Fruit fly (Drosophila melanogaster) ovary, adult (tissue): ENCODE data around the gene bsh.
A peak's percentile ranks its signal among the peaks of the same experiment; 100 is the strongest.

ENCODE experiments used
- CG17801 ChIP-seq: fragments of 200-800 bp; optimal IDR thresholded peaks from 2 replicates; lab custom pipeline; 2019; ENCODE audit warnings: missing biosample characterization, mild to moderate bottlenecking, missing genetic modification characterization, moderate library complexity; ENCODE audit not compliant: partially characterized antibody

Gene bsh

dm6 chr2L:19768967-19769366 is at the start of gene bsh:
Gene bsh (minus strand): TSS chr2L:19769067.
- no peak for TF ChIP-seq CG17801

dm6 chr2L:19817147-19817546 is 48.3 kb upstream of the bsh start:
- TF ChIP-seq CG17801: no peak

dm6 chr2L:19814432-19814831 is 45.6 kb upstream of the bsh start, which contains the start of gene CG13962:
Gene CG13962 (minus strand): TSS chr2L:19814532.
- no peak for TF ChIP-seq CG17801

DNA sequence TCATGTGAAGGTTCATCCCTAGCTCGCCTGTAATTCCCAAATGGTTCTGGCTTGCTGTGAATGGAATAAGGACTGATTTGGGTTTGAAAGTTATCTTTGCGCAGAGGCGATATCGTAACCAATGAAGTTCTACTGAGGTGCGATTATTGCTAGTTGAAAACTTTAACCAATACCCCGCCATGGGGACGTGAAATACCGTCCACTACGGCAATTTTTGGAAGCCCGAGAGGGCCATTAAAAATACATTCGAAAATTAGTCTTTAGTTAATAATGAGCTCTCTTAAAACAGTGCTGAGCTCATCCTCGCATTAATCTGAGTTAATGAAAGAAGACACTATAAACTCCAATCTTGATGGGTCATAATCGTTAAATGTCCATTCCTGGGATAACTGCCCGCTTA is 41.8 kb upstream of the bsh start:
- TF ChIP-seq CG17801: no peak

dm6 chr2L:19809515-19810049 is 40.7 kb upstream of the bsh start:
- no peak for TF ChIP-seq CG17801

DNA sequence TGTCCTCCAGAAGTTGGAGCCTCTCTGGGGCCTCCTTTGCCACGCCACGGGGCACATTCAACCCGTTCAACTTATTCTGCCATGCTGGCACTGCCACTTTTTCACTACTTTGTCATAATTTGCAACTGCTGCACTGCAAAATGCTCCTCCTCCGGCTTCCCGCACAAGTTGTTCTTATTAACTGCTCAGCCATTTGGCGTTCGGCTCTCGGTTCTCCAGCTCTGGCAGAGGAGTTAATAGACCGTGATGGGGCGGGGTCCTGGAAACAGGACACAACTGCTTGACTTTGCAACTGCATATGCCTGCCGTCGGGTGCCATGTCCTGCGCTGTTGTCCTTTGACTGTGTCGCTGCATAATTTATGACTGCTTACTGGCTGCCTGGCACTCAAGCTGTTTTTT is 36.1 kb upstream of the bsh start:
- TF ChIP-seq CG17801: no peak

dm6 chr2L:19801951-19802612 is 33.2 kb upstream of the bsh start:
- TF ChIP-seq CG17801: no peak

DNA sequence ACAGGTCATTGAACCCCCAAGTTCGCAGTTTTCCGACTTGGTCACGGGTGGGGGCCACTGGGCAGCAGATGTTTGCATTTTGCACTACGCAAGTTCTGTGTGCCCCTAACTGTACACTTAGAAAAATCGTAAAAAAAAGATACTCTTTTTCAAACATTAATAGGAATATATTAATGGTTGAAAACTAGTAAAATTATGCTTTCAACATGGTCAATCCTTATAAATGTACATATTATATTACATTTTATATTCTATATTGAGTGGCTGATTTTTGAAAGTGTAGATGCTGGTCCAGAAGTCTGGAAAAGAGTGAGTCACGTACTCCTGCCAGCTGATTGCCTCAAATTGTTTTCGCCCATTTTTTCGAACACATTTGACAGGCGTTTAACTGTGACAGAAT is 31.8 kb upstream of the bsh start:
- no peak for TF ChIP-seq CG17801

DNA sequence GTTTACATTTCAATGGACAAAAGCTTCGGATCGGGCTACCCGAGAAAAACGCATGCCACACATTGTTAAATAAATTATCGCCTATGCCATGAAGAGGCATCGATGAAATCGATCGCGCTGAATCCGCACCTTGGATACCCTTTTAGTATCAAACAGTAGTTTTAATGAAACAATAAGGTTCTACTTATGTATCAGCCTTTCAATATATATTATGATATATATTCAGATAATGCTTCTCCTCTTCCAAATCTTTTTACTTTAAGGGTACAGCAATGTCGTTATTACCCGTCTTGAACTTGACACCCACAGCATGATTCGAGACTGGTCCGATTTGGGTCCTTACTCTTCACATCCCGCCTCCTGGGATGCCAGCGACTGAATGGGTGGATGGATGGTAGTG is 31.1 kb upstream of the bsh start:
- TF ChIP-seq CG17801: no peak

DNA sequence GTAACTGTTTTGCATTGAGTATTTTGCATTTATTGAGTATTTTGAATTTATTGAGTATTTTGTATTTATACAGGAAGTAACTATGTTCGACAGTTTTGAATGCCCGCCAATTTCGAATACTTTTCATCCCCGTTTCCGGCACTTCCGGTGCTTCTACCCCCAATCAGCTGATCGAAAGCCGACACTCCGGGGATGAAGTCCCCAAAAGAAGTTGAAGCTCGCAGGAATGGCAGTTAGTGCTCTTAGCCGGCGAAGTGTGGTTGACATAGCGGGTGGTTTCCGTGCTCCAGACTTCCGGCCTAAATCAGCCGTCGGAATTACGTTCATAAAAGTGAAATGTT is 27.2 kb upstream of the bsh start, which contains the start of gene sick:
sick (plus strand) TSS at position 255 of the 341 bp plus-strand sequence.
- no peak for TF ChIP-seq CG17801

DNA sequence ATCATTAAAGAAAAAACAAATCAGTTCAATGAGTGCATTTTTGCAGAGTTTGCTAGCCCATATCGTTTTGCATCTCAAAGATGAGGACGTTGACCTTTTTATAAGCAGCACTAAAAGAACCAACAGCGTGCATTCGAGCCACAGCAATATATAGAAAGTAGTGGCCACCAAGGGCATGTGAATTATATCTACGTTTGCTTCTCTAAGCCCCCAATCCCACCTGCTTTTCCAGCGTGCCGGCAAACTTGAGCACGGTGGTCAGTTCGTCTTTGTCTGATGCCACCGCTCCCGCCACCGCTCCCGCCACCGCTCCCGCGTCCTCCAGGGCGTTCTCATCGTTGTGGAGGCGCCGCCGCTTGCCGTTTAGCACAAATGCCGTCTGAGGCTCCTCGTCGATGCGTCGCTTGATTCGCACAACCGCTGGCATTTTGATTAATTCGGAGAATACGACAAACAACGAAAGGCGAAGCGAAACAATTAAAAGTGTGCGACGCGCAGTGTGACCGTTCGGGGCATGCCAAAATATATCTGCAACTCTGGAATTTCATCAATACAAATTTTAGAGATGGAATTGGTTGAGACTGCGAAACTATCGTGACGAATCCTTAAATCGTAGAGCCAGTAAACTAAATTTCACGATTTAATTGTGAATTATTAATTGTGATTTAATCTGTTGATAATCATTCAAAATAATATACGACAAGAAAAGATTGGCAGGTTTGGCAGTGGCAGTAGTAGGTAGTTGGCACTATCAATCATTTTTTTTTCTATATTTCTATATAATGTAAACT is 26.6 kb upstream of the bsh start:
- TF ChIP-seq CG17801: peak; percentile 11

DNA sequence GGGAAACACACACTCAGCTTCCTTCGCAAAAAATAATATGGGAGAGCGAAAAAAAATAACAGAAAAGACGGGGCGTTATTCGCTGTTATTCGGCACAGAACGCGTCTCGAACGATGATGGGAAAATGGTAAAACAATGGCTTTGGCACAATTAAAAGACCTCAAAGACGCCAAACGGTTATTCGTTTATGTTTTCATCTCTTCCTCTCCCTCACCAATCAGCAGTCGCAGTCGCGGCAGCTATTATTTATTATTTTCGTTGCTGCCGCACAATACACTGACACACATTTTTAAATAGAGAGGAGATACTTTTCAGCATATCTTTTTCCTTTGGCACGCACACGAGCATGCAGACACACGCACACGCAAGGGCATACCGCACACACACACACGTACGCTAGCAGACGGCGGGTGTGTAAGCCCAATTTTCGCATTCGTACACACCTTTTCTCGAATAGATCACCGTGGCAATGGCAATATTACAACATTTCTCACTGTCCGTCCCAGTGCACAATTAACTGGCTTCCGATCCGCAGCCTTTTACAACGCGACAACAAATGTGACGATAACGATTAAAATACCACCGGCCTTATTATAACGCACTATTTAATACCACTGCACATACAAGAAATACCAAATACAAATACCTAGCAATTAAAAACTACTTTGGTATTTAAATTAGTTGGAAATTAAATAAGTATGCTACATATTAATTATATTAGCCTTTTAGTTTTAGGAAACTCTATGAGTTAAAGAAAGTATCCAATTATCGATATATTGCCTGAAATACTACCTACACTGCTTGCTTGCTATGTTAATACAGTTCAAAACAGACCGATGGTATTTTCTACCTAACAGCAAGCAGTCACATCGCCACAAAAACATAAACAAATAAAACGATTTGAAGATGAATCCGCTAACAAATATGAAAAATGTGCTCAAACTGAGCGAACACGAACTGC is 22.7 kb upstream of the bsh start, which contains the start of the genes CdGAPr and CG10466:
CdGAPr (minus strand) TSS at position 562 of the 961 bp plus-strand sequence.
CG10466 (plus strand) TSS at position 784 of the 961 bp plus-strand sequence.
- peak; percentile 9 for TF ChIP-seq CG17801

dm6 chr2L:19790553-19791320 is 21.9 kb upstream of the bsh start:
- no peak for TF ChIP-seq CG17801

dm6 chr2L:19788735-19789134 is 19.9 kb upstream of the bsh start:
- TF ChIP-seq CG17801: no peak

DNA sequence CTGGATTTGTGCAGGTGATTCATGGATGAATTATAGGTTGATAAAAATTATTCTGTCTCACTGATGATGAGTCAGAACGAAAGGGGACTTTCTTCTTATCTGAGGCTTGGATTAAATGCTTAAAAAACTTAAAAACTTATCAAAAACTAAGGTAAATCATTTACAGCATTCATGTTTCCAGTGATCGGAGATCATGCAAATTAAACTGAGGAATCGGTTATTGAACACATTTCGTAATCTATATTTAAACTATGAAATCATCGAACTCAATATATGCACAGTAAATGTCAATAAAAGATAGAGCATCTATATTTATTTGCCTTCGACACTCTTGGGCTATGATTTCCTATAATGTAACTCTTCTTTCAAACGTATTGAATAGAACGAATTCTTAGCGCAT is 19.1 kb upstream of the bsh start:
- no peak for TF ChIP-seq CG17801
